Worm (Caenorhabditis elegans): ENCODE data around the gene sre-12.

DNA sequence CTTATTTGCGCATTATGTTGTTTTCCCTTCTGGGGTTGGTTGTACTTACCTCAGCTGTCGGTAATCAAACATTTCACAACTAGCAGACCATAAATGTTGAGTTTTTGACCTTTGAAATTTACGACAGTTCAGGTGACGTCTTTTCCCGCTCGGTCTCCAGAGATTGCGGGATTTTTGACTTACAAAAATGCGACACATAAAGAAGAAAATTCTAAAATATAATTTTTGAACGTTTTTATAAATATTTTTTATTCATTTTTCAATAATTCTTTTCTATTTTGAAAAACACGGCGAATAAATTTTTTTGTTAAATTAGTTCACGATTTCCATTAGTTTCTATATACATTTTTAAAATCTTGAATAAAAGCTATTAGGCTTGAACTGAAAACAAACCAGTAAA, 3.9 kb upstream of the sre-12 start, which contains the start of gene nhr-161:
- no peak for TF ChIP-seq ama-1 (optimal IDR thresholded peaks at IDR 0.05)
- TF ChIP-seq ama-1 (GFP tag; optimal IDR thresholded peaks at IDR 0.05) = no peak
- TF ChIP-seq lsl-1 (GFP tag; optimal IDR thresholded peaks at IDR 0.05) = no peak
- TF ChIP-seq attf-6 (GFP tag; IDR thresholded peaks at IDR 0.05) = no peak
- TF ChIP-seq nfya-1 (tag; optimal IDR thresholded peaks at IDR 0.05; ENCODE audit: borderline replicate concordance, insufficient read depth) = no peak
- no peak for TF ChIP-seq K12H6.12 (tag; optimal IDR thresholded peaks at IDR 0.05)
- no peak for TF ChIP-seq madf-10 (tag; optimal IDR thresholded peaks at IDR 0.05)
- TF ChIP-seq C17E4.6 (GFP tag; IDR thresholded peaks at IDR 0.05) = no peak
- TF ChIP-seq Y53F4B.3 (GFP tag; IDR thresholded peaks at IDR 0.05) = no peak
- TF ChIP-seq tlf-1 (GFP tag; optimal IDR thresholded peaks at IDR 0.05) = no peak
- no peak for TF ChIP-seq nhr-120 (GFP tag; IDR thresholded peaks at IDR 0.05)
- no peak for TF ChIP-seq ceh-91 (GFP tag; IDR thresholded peaks at IDR 0.05)
- TF ChIP-seq repo-1 (tag; optimal IDR thresholded peaks at IDR 0.05) = no peak
- TF ChIP-seq die-1 (tag; optimal IDR thresholded peaks at IDR 0.05) = no peak
- TF ChIP-seq mcd-1 (GFP tag; IDR thresholded peaks at IDR 0.05) = no peak
